Worm (Caenorhabditis elegans): ENCODE data around the gene F42G4.7.

DNA sequence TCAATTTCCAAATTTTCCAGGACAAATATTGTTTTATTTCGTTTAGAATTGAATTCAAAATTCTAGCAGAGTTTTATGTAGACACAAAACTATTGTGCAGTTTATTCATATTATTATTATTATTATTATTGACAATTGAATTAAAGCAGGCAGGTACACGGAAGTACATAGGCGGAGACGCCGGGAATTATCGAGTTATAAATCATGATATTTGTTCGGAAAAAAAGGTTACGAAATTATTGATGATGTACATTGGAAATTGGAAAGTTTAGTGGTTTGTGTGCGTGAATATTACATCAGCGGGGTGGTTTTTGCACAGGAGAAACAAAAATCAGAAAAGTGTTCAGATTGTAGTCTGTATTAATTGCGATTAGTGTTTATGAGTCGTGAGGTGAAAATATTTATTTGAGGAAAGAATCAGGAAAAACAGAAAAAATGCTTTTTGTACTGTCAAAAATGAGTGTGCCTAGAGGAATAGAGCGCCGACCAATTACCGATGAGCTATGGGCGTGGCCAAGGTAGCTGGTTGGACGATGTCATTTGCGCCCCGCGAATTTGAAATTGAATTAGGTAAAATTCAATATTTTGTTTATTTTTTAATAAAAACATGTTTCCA lies 29.3 kb upstream of the F42G4.7 start:
- no peak for TF ChIP-seq W03F9.2 (tag; optimal IDR thresholded peaks at IDR 0.05)
- no peak for TF ChIP-seq dao-5 (tag; optimal IDR thresholded peaks at IDR 0.05)
- TF ChIP-seq him-1 (tag; optimal IDR thresholded peaks at IDR 0.05) = no peak

All from whole organism, L4/young adult.